ENCODE assay signal across 2 fruit fly cellular contexts in genomic region chr3R:29238623-29239022, dm6.
TF ChIP-seq lines count a peak whose summit lies in the region.

TSS of gene CG11951 (minus strand) at chr3R:29238723.

TF ChIP-seq in whole organism, adult, 20 proteins besides CTCF, POLR2A, EP300 and RAD21:
- TF ChIP-seq cic (GFP tag; optimal IDR thresholded peaks at IDR 0.05; lab: Kevin White, UChicago) (peak; percentile 24), CG1620 (GFP tag; optimal IDR thresholded peaks at IDR 0.05; lab: Kevin White, UChicago) (no peak)

TF ChIP-seq in whole organism, prepupa, 60 proteins besides CTCF, POLR2A, EP300 and RAD21:
- TF ChIP-seq dac (GFP tag; optimal IDR thresholded peaks at IDR 0.05; lab: Kevin White, UChicago) (no peak), CG8632 (GFP tag; optimal IDR thresholded peaks at IDR 0.05; lab: Kevin White, UChicago) (no peak), svp (GFP tag; lab: Kevin White, UChicago) (peak; percentile 67)
